Fruit fly (Drosophila melanogaster): Measurements from ENCODE around the gene Mayo.

The Mayo gene

dm6 chr3R:31060708-31061625 is 48.0 kb downstream of the Mayo start, which contains the start of gene dco (continued):
- TF ChIP-seq gro (GFP tag; optimal IDR thresholded peaks at IDR 0.05) (peak; percentile 63), seq (GFP tag; IDR thresholded peaks at IDR 0.05) (no peak), CG13296 (GFP tag; optimal IDR thresholded peaks at IDR 0.05) (no peak), CG34422 (GFP tag; IDR thresholded peaks at IDR 0.05) (peak; percentile 79; the same call in 2 of the 3 replicates), toy (GFP tag; IDR thresholded peaks at IDR 0.05) (no peak), Side (GFP tag; optimal IDR thresholded peaks at IDR 0.05) (peak; percentile 73), ERR (GFP tag; optimal IDR thresholded peaks at IDR 0.05) (peak; percentile 21), cwo (GFP tag; optimal IDR thresholded peaks at IDR 0.05) (no peak), MESR4 (GFP tag; optimal IDR thresholded peaks at IDR 0.05) (peak; percentile 97), CHES-1-like (GFP tag; optimal IDR thresholded peaks at IDR 0.05) (no peak), CG7963 (GFP tag; IDR thresholded peaks at IDR 0.05; ENCODE audit: partially characterized antibody) (no peak), ara (GFP tag; IDR thresholded peaks at IDR 0.05) (peak; percentile 71), CG3281 (GFP tag; optimal IDR thresholded peaks at IDR 0.05) (peak; percentile 9), CG12219 (GFP tag; optimal IDR thresholded peaks at IDR 0.05) (no peak), dmrt11E (tag; optimal IDR thresholded peaks at IDR 0.05) (peak; percentile 40), CG2120 (GFP tag; optimal IDR thresholded peaks at IDR 0.05) (peak; percentile 77), zen2 (GFP tag; IDR thresholded peaks at IDR 0.05; ENCODE audit: partially characterized antibody) (no peak), nom (GFP tag; optimal IDR thresholded peaks at IDR 0.05) (no peak), CG42726 (GFP tag; IDR thresholded peaks at IDR 0.05; ENCODE audit: partially characterized antibody) (peak; percentile 69; the same call in 1 of the 2 replicates), CG7372 (GFP tag; IDR thresholded peaks at IDR 0.05) (peak; percentile 27; the same call in 1 of the 2 replicates), prd (optimal IDR thresholded peaks at IDR 0.05) (no peak), prd (GFP tag; IDR thresholded peaks at IDR 0.05) (peak; percentile 89), CG4282 (GFP tag; optimal IDR thresholded peaks at IDR 0.05) (no peak), Lim3 (GFP tag; IDR thresholded peaks at IDR 0.05) (no peak), CG12071 (GFP tag; optimal IDR thresholded peaks at IDR 0.05) (no peak), dm (GFP tag; optimal IDR thresholded peaks at IDR 0.05) (peak; percentile 57), CG16813 (GFP tag; IDR thresholded peaks at IDR 0.05; ENCODE audit: partially characterized antibody) (no peak), da (GFP tag; optimal IDR thresholded peaks at IDR 0.05) (peak; percentile 45), usp (GFP tag; optimal IDR thresholded peaks at IDR 0.05) (no peak), jumu (GFP tag; optimal IDR thresholded peaks at IDR 0.05) (peak; percentile 81), CG9727 (GFP tag; optimal IDR thresholded peaks at IDR 0.05) (peak; percentile 32), stwl (tag; optimal IDR thresholded peaks at IDR 0.05) (peak; percentile 77), psq (GFP tag; optimal IDR thresholded peaks at IDR 0.05) (no peak), Hey (tag; optimal IDR thresholded peaks at IDR 0.05) (no peak), CG17568 (GFP tag; optimal IDR thresholded peaks at IDR 0.05) (no peak), CkIIα-i1 (GFP tag; IDR thresholded peaks at IDR 0.05) (no peak), Xbp1 (GFP tag; optimal IDR thresholded peaks at IDR 0.05) (peak; percentile 91), sob (GFP tag; IDR thresholded peaks at IDR 0.05) (peak; percentile 78), gcm2 (GFP tag; optimal IDR thresholded peaks at IDR 0.05) (no peak), ash1 (GFP tag; optimal IDR thresholded peaks at IDR 0.05) (peak; percentile 49), CG17328 (GFP tag; IDR thresholded peaks at IDR 0.05) (peak; percentile 69), Hr51 (GFP tag; optimal IDR thresholded peaks at IDR 0.05) (peak; percentile 22 to 63), ac (GFP tag; optimal IDR thresholded peaks at IDR 0.05) (no peak), chinmo (GFP tag; IDR thresholded peaks at IDR 0.05; ENCODE audit: partially characterized antibody) (peak; percentile 80; the same call in 1 of the 4 replicates), H15 (GFP tag; IDR thresholded peaks at IDR 0.05) (peak; percentile 77; the same call in 2 of the 3 replicates), CG8089 (GFP tag; optimal IDR thresholded peaks at IDR 0.05) (peak; percentile 71), CG17612 (GFP tag; IDR thresholded peaks at IDR 0.05) (peak; percentile 70), CG2116 (GFP tag; optimal IDR thresholded peaks at IDR 0.05) (peak; percentile 36)

Data from whole organism, embryonic.